Worm (Caenorhabditis elegans): ENCODE data around the gene W10G11.2.

The W10G11.2 gene

ce11 chrII:3557417-3557816 lies 4.0 kb downstream of the W10G11.2 start, which contains the start of gene lgc-45:
TSS of gene lgc-45 (plus strand) at chrII:3557472.
- TF ChIP-seq madf-6 (GFP tag; IDR thresholded peaks at IDR 0.05) = no peak
- no peak for TF ChIP-seq somi-1 (GFP tag; optimal IDR thresholded peaks at IDR 0.05)
- TF ChIP-seq fkh-3 (tag; optimal IDR thresholded peaks at IDR 0.05) = no peak
- TF ChIP-seq sptf-2 (GFP tag; optimal IDR thresholded peaks at IDR 0.05) = no peak
- peak; percentile 72 for TF ChIP-seq zfh-2 (GFP tag; conservative IDR thresholded peaks at IDR 0.05)
- no peak for TF ChIP-seq ztf-22 (GFP tag; optimal IDR thresholded peaks at IDR 0.05)
- TF ChIP-seq F37B4.10 (GFP tag; IDR thresholded peaks at IDR 0.05) = no peak

ce11 chrII:3556584-3556983 lies 4.9 kb downstream of the W10G11.2 start:
- TF ChIP-seq let-526 (GFP tag; IDR thresholded peaks at IDR 0.05) (no peak), xnd-1 (tag; optimal IDR thresholded peaks at IDR 0.05) (no peak), aptf-3 (GFP tag; IDR thresholded peaks at IDR 0.05) (no peak), efl-1 (GFP tag; optimal IDR thresholded peaks at IDR 0.05) (no peak), lsy-27 (tag; optimal IDR thresholded peaks at IDR 0.05; ENCODE audit: borderline replicate concordance, insufficient read depth) (no peak), cebp-2 (GFP tag; IDR thresholded peaks at IDR 0.05) (no peak), Y53G8AR.9 (GFP tag; conservative IDR thresholded peaks at IDR 0.05) (no peak), hmg-20 (GFP tag; IDR thresholded peaks at IDR 0.05) (no peak), rcor-1 (GFP tag; IDR thresholded peaks at IDR 0.05) (no peak), fkh-3 (tag; optimal IDR thresholded peaks at IDR 0.05) (no peak), F10E7.11 (tag; optimal IDR thresholded peaks at IDR 0.05) (no peak), tlf-1 (GFP tag; optimal IDR thresholded peaks at IDR 0.05) (no peak), hrde-1 (tag; optimal IDR thresholded peaks at IDR 0.05; ENCODE audit: borderline replicate concordance) (no peak)

- TF ChIP-seq ztf-3 (GFP tag; optimal IDR thresholded peaks at IDR 0.05) (no peak), repo-1 (tag; optimal IDR thresholded peaks at IDR 0.05) (no peak), nhr-80 (tag; optimal IDR thresholded peaks at IDR 0.05) (no peak), tlf-1 (GFP tag; optimal IDR thresholded peaks at IDR 0.05) (no peak), F23B12.7 (tag; optimal IDR thresholded peaks at IDR 0.05; ENCODE audit: insufficient read depth) (no peak), mcd-1 (GFP tag; IDR thresholded peaks at IDR 0.05) (peak; percentile 49), lin-40 (tag; optimal IDR thresholded peaks at IDR 0.05) (peak; percentile 12), F22D6.2 (tag; optimal IDR thresholded peaks at IDR 0.05) (no peak), dpl-1 (GFP tag; optimal IDR thresholded peaks at IDR 0.05) (no peak), chd-7 (tag; optimal IDR thresholded peaks at IDR 0.05) (no peak), hsf-1 (GFP tag; IDR thresholded peaks at IDR 0.05) (no peak), ama-1 (optimal IDR thresholded peaks at IDR 0.05) (no peak), ama-1 (GFP tag; optimal IDR thresholded peaks at IDR 0.05) (no peak), pha-4 (tag; optimal IDR thresholded peaks at IDR 0.05) (no peak), somi-1 (GFP tag; optimal IDR thresholded peaks at IDR 0.05) (no peak), Y53F4B.3 (GFP tag; IDR thresholded peaks at IDR 0.05) (no peak), dpff-1 (tag; optimal IDR thresholded peaks at IDR 0.05) (no peak), F49E8.2 (tag; optimal IDR thresholded peaks at IDR 0.05; ENCODE audit: insufficient read depth) (no peak), unc-130 (GFP tag; optimal IDR thresholded peaks at IDR 0.05) (no peak), nhr-179 (tag; optimal IDR thresholded peaks at IDR 0.05) (no peak), Y95B8A.8 (GFP tag; IDR thresholded peaks at IDR 0.05) (no peak), snpc-4 (GFP tag; optimal IDR thresholded peaks at IDR 0.05) (no peak), snpc-4 (tag; optimal IDR thresholded peaks at IDR 0.05) (no peak), hmg-1.2 (GFP tag; IDR thresholded peaks at IDR 0.05) (peak; percentile 23; the same call in 1 of the 2 replicates), tbx-9 (tag; optimal IDR thresholded peaks at IDR 0.05; ENCODE audit: borderline replicate concordance) (no peak)
These were observed 6.2 kb downstream of the W10G11.2 start for ce11 chrII:3555281-3555680.

Data from whole organism, young adult.